Fruit fly (Drosophila melanogaster) whole organism, prepupa: Measurements from ENCODE around the gene kumpel.

Experiments
- Blimp-1 ChIP-seq: fragments of 200-800 bp; sonication (Bioruptor generic); optimal IDR thresholded peaks from 3 replicates; lab custom pipeline; 2017; ENCODE audit warnings: missing biosample characterization, missing genetic modification characterization, mild to moderate bottlenecking, moderate library complexity, missing genetic modification reagents
- CG11762 ChIP-seq: fragments of 200-800 bp; sonication (Bioruptor generic); optimal IDR thresholded peaks from 3 replicates; lab custom pipeline; 2016; ENCODE audit warnings: missing biosample characterization, missing genetic modification characterization; ENCODE audit not compliant: insufficient read depth
- CG11902 ChIP-seq: fragments of 200-800 bp; sonication (Bioruptor generic); optimal IDR thresholded peaks from 3 replicates; lab custom pipeline; 2016; ENCODE audit warnings: missing biosample characterization, missing genetic modification characterization
- CG15336 ChIP-seq: fragments of 200-800 bp; sonication (Bioruptor generic); IDR thresholded peaks from 2 replicates; pipeline ENCODE4 v1.3.6; 2022; ENCODE audit warnings: missing biosample characterization, missing genetic modification characterization
- CG1621 ChIP-seq: fragments of 200-800 bp; sonication (Bioruptor generic); optimal IDR thresholded peaks from 3 replicates; lab custom pipeline; 2018; ENCODE audit warnings: missing biosample characterization, mild to moderate bottlenecking, missing genetic modification characterization
- CG3032 ChIP-seq: fragments of 200-800 bp; optimal IDR thresholded peaks from 2 replicates; lab custom pipeline; 2019; ENCODE audit warnings: missing biosample characterization, mild to moderate bottlenecking, missing genetic modification characterization, moderate library complexity
- CG31627 ChIP-seq: fragments of 200-800 bp; sonication (Bioruptor generic); optimal IDR thresholded peaks from 3 replicates; lab custom pipeline; 2016; ENCODE audit warnings: missing biosample characterization, missing genetic modification characterization
- CG32006 ChIP-seq: fragments of 200-800 bp; sonication (Bioruptor generic); optimal IDR thresholded peaks from 3 replicates; lab custom pipeline; 2017; ENCODE audit warnings: missing biosample characterization, mild to moderate bottlenecking, missing genetic modification characterization
- CG34406 ChIP-seq: fragments of 200-800 bp; sonication (Bioruptor generic); optimal IDR thresholded peaks from 3 replicates; lab custom pipeline; 2016; ENCODE audit warnings: missing biosample characterization, missing genetic modification characterization
- CG3919 ChIP-seq: fragments of 200-800 bp; sonication (Bioruptor generic); optimal IDR thresholded peaks from 3 replicates; lab custom pipeline; 2016; ENCODE audit warnings: missing biosample characterization, missing genetic modification characterization
- CG4318 ChIP-seq: fragments of 200-800 bp; sonication (Bioruptor generic); optimal IDR thresholded peaks from 3 replicates; lab custom pipeline; 2017; ENCODE audit warnings: missing biosample characterization, mild to moderate bottlenecking, missing genetic modification characterization
- CG6276 ChIP-seq: fragments of 200-800 bp; sonication (Bioruptor generic); optimal IDR thresholded peaks from 2 replicates; lab custom pipeline; 2017; ENCODE audit warnings: missing biosample characterization, mild to moderate bottlenecking, missing genetic modification characterization
- CG8119 ChIP-seq: fragments of 200-800 bp; sonication (Bioruptor generic); IDR thresholded peaks from 3 replicates; pipeline ENCODE4 v1.3.6; 2022; ENCODE audit warnings: missing biosample characterization, missing genetic modification characterization
- CG8319 ChIP-seq: fragments of 200-800 bp; sonication (Bioruptor generic); optimal IDR thresholded peaks from 3 replicates; lab custom pipeline; 2016; ENCODE audit warnings: missing biosample characterization, missing genetic modification characterization
- CG8632 ChIP-seq: fragments of 200-800 bp; sonication (Bioruptor generic); optimal IDR thresholded peaks from 3 replicates; lab custom pipeline; 2016; ENCODE audit warnings: missing biosample characterization, missing genetic modification characterization
- Eip75B ChIP-seq: fragments of 200-800 bp; sonication (Bioruptor generic); optimal IDR thresholded peaks from 3 replicates; lab custom pipeline; 2016; ENCODE audit warnings: missing biosample characterization, missing genetic modification characterization
- Eip78C ChIP-seq: fragments of 200-800 bp; sonication (Bioruptor generic); peaks from one replicate; lab custom pipeline; 2016; ENCODE audit warnings: missing biosample characterization, missing genetic modification characterization
- Eip93F ChIP-seq: fragments of 200-800 bp; sonication (Bioruptor generic); optimal IDR thresholded peaks from 2 replicates; lab custom pipeline; 2016; ENCODE audit warnings: missing biosample characterization, mild to moderate bottlenecking, missing genetic modification characterization
- Ets21C ChIP-seq: fragments of 200-800 bp; sonication (Bioruptor generic); optimal IDR thresholded peaks from 3 replicates; lab custom pipeline; 2016; ENCODE audit warnings: missing biosample characterization, missing genetic modification characterization
- Ets96B ChIP-seq: fragments of 200-800 bp; optimal IDR thresholded peaks from 2 replicates; lab custom pipeline; 2019; ENCODE audit warnings: missing biosample characterization, mild to moderate bottlenecking, missing genetic modification characterization, moderate library complexity
- Hr38 ChIP-seq: sonication (Bioruptor generic); optimal IDR thresholded peaks from 2 replicates; lab custom pipeline; 2016; ENCODE audit warnings: missing biosample characterization, missing genetic modification characterization
- Met ChIP-seq: fragments of 200-800 bp; sonication (Bioruptor generic); optimal IDR thresholded peaks from 3 replicates; lab custom pipeline; 2016; ENCODE audit warnings: missing biosample characterization, missing genetic modification characterization
- achi ChIP-seq: fragments of 200-800 bp; sonication (Bioruptor generic); optimal IDR thresholded peaks from 3 replicates; lab custom pipeline; 2016; ENCODE audit warnings: missing biosample characterization, missing genetic modification characterization
- acj6 ChIP-seq: fragments of 200-800 bp; sonication (Bioruptor generic); optimal IDR thresholded peaks from 3 replicates; lab custom pipeline; 2016; ENCODE audit warnings: missing biosample characterization, missing genetic modification characterization
- dac ChIP-seq: fragments of 200-800 bp; sonication (Bioruptor generic); optimal IDR thresholded peaks from 2 replicates; lab custom pipeline; 2017; ENCODE audit warnings: missing biosample characterization, mild to moderate bottlenecking, missing genetic modification characterization
- eg ChIP-seq: fragments of 200-800 bp; sonication (Bioruptor generic); IDR thresholded peaks from 3 replicates; pipeline ENCODE4 v1.3.6; 2022; ENCODE audit warnings: missing biosample characterization, missing genetic modification characterization
- esn ChIP-seq: fragments of 200-800 bp; sonication (Bioruptor generic); optimal IDR thresholded peaks from 2 replicates; lab custom pipeline; 2016; ENCODE audit warnings: missing biosample characterization, mild to moderate bottlenecking, missing genetic modification characterization, moderate library complexity
- fd59A ChIP-seq: fragments of 200-800 bp; sonication (Bioruptor generic); optimal IDR thresholded peaks from 2 replicates; lab custom pipeline; 2017; ENCODE audit warnings: missing biosample characterization, mild to moderate bottlenecking, missing genetic modification characterization, missing genetic modification reagents
- pdm3 ChIP-seq: fragments of 200-800 bp; sonication (Bioruptor generic); optimal IDR thresholded peaks from 3 replicates; lab custom pipeline; 2016; ENCODE audit warnings: missing biosample characterization, missing genetic modification characterization
- salr ChIP-seq, 2 experiments: fragments of 200-800 bp; sonication (Bioruptor generic); optimal IDR thresholded peaks; 3 replicates each; lab custom pipeline; 2016 to 2018; ENCODE audit warnings: missing biosample characterization in 2 of 2, missing genetic modification characterization in 2 of 2, mild to moderate bottlenecking in 1 of 2
- spab ChIP-seq: fragments of 200-800 bp; sonication (Bioruptor generic); optimal IDR thresholded peaks from 2 replicates; lab custom pipeline; 2017; ENCODE audit warnings: missing biosample characterization, mild to moderate bottlenecking, missing genetic modification characterization, missing genetic modification reagents
- topi ChIP-seq: fragments of 200-800 bp; sonication (Bioruptor generic); optimal IDR thresholded peaks from 3 replicates; lab custom pipeline; 2016; ENCODE audit warnings: missing biosample characterization, missing genetic modification characterization

kumpel gene

DNA sequence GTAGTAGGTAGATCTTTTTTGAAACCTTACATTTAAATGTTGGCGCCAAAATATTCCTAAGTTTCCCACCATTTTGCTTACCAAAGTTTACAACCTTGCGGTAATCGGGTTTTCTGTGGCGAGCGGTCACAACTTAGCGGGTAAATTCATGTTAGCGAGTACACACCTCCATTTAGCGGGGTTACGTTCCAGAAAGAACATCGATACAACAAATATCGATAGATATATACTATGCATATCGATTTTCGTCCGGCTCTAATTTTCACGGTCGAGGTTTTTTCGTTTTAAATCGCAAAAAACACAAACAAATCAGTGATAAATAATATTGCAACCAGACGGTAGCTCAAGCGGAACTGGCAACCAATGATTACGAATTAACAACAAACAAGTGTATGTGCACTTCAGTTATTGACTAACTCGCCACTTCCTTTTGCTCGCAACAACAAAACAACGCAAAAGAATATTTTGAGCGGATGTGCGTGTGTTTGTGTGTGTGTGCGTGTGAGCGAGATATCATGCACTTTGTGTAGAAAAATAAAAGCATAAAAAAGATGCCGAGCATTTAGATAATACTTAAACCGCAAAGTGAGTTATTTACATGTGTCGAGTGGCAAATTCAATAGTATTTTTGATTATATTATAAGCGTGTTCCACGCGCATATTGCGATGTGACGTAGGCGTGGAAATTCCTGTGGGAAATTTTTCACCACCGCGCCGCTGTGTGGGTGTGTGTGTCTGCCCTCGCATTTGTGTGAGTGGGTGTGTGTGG, 18.3 kb upstream of the kumpel start, which contains the start of gene Lnk (continued):
- TF ChIP-seq CG11762 (GFP tag; lab: Kevin White, UChicago) (no peak), CG15336 (GFP tag; lab: Robert Waterston, UW) (peak; percentile 51), CG6276 (GFP tag; lab: Kevin White, UChicago) (no peak), Eip78C (GFP tag; lab: Kevin White, UChicago) (peak; percentile 78), CG1621 (tag; lab: Kevin White, UChicago) (no peak), Blimp-1 (GFP tag; lab: Kevin White, UChicago) (no peak), CG4318 (GFP tag; lab: Kevin White, UChicago) (no peak), esn (GFP tag; lab: Kevin White, UChicago) (peak; percentile 11), CG8119 (GFP tag; lab: Robert Waterston, UW) (peak; percentile 55; the same call in 1 of the 3 replicates)

DNA sequence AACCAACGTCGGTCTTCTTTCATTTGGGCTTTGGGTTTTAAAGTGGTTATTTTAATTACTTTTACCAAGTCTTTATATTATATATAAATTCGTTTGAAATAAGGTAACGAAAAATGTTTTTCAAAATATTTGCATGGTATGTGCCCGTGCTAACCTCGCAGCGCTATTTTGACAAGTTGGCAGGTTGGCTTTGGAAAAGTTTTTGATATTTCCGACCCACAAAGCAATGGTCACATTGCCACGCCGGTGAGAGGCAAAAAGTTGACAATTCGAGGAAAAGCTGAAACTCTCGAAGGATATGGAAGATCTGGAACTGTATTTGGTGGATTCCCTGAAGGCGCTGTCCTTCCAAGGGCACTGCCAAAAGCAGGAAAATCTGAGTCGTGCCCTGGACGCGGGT, 13.6 kb upstream of the kumpel start, which contains the start of gene CG5913:
Gene CG5913 (plus strand): TSS at position 224 of the 400 bp plus-strand sequence.
- TF ChIP-seq Ets96B (tag; lab: Kevin White, UChicago): no peak
- TF ChIP-seq Eip93F (GFP tag; lab: Kevin White, UChicago): no peak
- no peak for TF ChIP-seq CG11902 (GFP tag; lab: Kevin White, UChicago)
- no peak for TF ChIP-seq fd59A
- no peak for TF ChIP-seq topi
- TF ChIP-seq CG3032 (tag; lab: Kevin White, UChicago): no peak
- no peak for TF ChIP-seq salr (GFP tag; optimal IDR thresholded peaks at IDR 0.05; lab: Kevin White, UChicago)
- TF ChIP-seq Eip75B: no peak
- TF ChIP-seq pdm3 (GFP tag; lab: Kevin White, UChicago): no peak
- no peak for TF ChIP-seq CG8319 (GFP tag; lab: Kevin White, UChicago)
- TF ChIP-seq CG32006 (GFP tag; lab: Kevin White, UChicago): no peak
- TF ChIP-seq CG8632 (GFP tag; lab: Kevin White, UChicago): no peak
- TF ChIP-seq CG34406: no peak
- no peak for TF ChIP-seq Eip78C (GFP tag; lab: Kevin White, UChicago)
- TF ChIP-seq dac (GFP tag; lab: Kevin White, UChicago): no peak
- TF ChIP-seq eg (GFP tag; lab: Robert Waterston, UW): no peak
- TF ChIP-seq spab (GFP tag; lab: Kevin White, UChicago): no peak
- no peak for TF ChIP-seq Ets21C (GFP tag; lab: Kevin White, UChicago)
- TF ChIP-seq, all 60 proteins: peak for 0

DNA sequence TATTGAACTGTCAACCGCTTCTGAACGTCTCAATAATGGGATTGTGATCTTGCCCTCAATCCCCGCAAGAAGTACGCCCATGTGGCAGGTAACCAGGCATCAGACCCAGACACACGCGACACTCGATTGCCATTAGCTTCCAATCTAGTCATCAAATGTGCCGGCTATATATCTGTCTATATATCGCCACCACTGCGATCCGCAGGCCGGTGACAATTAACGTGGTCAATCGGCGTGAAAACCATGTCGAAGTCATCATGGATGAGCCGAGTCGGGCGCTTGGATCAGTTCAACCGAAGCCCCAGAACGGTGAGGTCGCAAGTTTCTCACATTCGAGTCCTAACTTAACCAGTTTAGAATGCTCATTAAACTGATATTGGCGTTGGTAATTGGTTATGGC, 11.3 kb upstream of the kumpel start, which contains the start of gene Sodq:
Gene Sodq (plus strand): TSS at position 301 of the 400 bp plus-strand sequence.
- no peak for TF ChIP-seq acj6 (GFP tag; lab: Kevin White, UChicago)
- TF ChIP-seq Met (GFP tag; lab: Kevin White, UChicago): no peak
- TF ChIP-seq CG31627 (GFP tag; lab: Kevin White, UChicago): no peak
- no peak for TF ChIP-seq achi (GFP tag; lab: Kevin White, UChicago)
- no peak for TF ChIP-seq spab (GFP tag; lab: Kevin White, UChicago)
- TF ChIP-seq CG3919 (GFP tag; lab: Kevin White, UChicago): no peak
- no peak for TF ChIP-seq eg (GFP tag; lab: Robert Waterston, UW)
- no peak for TF ChIP-seq CG15336 (GFP tag; lab: Robert Waterston, UW)
- TF ChIP-seq CG11762 (GFP tag; lab: Kevin White, UChicago): no peak
- TF ChIP-seq, all 60 proteins: peak for 0

DNA sequence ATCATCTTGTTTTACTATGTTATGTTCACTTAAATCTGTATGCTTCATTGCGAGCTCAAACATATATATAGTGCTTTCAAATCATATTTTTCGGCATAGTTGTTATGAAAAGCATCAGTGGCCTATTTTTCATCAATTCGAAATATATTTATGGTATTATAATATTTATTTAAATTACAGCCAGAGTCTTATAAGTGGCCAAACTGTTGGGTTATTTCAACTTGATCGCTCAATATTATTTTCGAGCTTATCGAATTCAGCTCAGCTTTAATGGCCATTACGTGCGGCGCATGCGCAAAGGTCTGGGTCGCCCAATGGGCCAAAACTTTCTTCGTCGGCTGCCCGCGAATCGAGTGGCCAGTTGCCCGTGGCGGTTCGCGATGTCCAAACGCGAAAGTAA, 9.6 kb upstream of the kumpel start, which contains the start of gene Mco3:
Gene Mco3 (plus strand): TSS at position 301 of the 400 bp plus-strand sequence.
- TF ChIP-seq Hr38 (GFP tag; lab: Kevin White, UChicago) (no peak), CG15336 (GFP tag; lab: Robert Waterston, UW) (no peak)
